Fruit fly (Drosophila melanogaster) whole organism, embryonic: ENCODE results near the gene CG15696.
A peak's percentile ranks its signal among the peaks of the same experiment; 100 is the strongest.

Source experiments
- ATbp ChIP-seq: fragments of 200-800 bp; sonication (Bioruptor generic); optimal IDR thresholded peaks from 2 replicates; lab custom pipeline; 2017; ENCODE audit warnings: missing biosample characterization, mild to moderate bottlenecking, missing genetic modification characterization, missing genetic modification reagents
- Aef1 ChIP-seq: fragments of 200-800 bp; sonication (Bioruptor generic); IDR thresholded peaks from 3 replicates; pipeline ENCODE4 v1.3.6; 2022; ENCODE audit warnings: missing biosample characterization, missing genetic modification characterization
- Awh ChIP-seq: fragments of 200-800 bp; sonication (Bioruptor generic); IDR thresholded peaks from 2 replicates; pipeline ENCODE4, ENCODE4 v1.3.6; 2022; ENCODE audit warnings: missing biosample characterization, missing genetic modification characterization
- BEAF-32 ChIP-seq: fragments of 200-800 bp; sonication (Bioruptor generic); optimal IDR thresholded peaks from 3 replicates; lab custom pipeline; 2017; ENCODE audit warnings: missing biosample characterization, missing genetic modification characterization, mild to moderate bottlenecking, moderate library complexity, missing genetic modification reagents
- Bgb ChIP-seq: fragments of 200-800 bp; sonication (Bioruptor generic); IDR thresholded peaks from 2 replicates; pipeline ENCODE4 v1.3.6; 2022; ENCODE audit warnings: missing biosample characterization, missing genetic modification characterization; ENCODE audit not compliant: partially characterized antibody
- CG10274 ChIP-seq: fragments of 200-800 bp; sonication (Bioruptor generic); optimal IDR thresholded peaks from 3 replicates; lab custom pipeline; 2017; ENCODE audit warnings: missing biosample characterization, mild to moderate bottlenecking, missing genetic modification characterization
- CG11398 ChIP-seq: fragments of 200-800 bp; sonication (Bioruptor generic); optimal IDR thresholded peaks from 2 replicates; lab custom pipeline; 2016; ENCODE audit warnings: missing biosample characterization, missing genetic modification characterization
- CG11723 ChIP-seq: fragments of 200-800 bp; sonication (Bioruptor generic); optimal IDR thresholded peaks from 2 replicates; lab custom pipeline; 2017; ENCODE audit warnings: missing biosample characterization, mild to moderate bottlenecking, missing genetic modification characterization
- CG1233 ChIP-seq: fragments of 200-800 bp; sonication (Bioruptor generic); optimal IDR thresholded peaks from 4 replicates; lab custom pipeline; 2018; ENCODE audit warnings: missing biosample characterization, mild to moderate bottlenecking, missing genetic modification characterization
- CG12744 ChIP-seq: fragments of 200-800 bp; sonication (Bioruptor generic); optimal IDR thresholded peaks from 2 replicates; lab custom pipeline; 2016; ENCODE audit warnings: missing biosample characterization, missing genetic modification characterization
- CG14710 ChIP-seq: fragments of 200-800 bp; sonication (Bioruptor generic); optimal IDR thresholded peaks from 3 replicates; lab custom pipeline; 2019; ENCODE audit warnings: missing biosample characterization, mild to moderate bottlenecking, missing genetic modification characterization, moderate library complexity
- CG15514 ChIP-seq: fragments of 200-800 bp; sonication (Bioruptor generic); optimal IDR thresholded peaks from 3 replicates; lab custom pipeline; 2017; ENCODE audit warnings: missing biosample characterization, missing genetic modification characterization, mild to moderate bottlenecking, moderate library complexity, missing genetic modification reagents
- CG15696 ChIP-seq: fragments of 200-800 bp; sonication (Bioruptor generic); optimal IDR thresholded peaks from 2 replicates; lab custom pipeline; 2019; ENCODE audit warnings: missing biosample characterization, mild to moderate bottlenecking, missing genetic modification characterization, moderate library complexity
- CG2712 ChIP-seq: fragments of 200-800 bp; optimal IDR thresholded peaks from 3 replicates; lab custom pipeline; 2019; ENCODE audit warnings: missing biosample characterization, mild to moderate bottlenecking, missing genetic modification characterization, moderate library complexity
- CG30020 ChIP-seq: fragments of 200-800 bp; optimal IDR thresholded peaks from 2 replicates; lab custom pipeline; 2019; ENCODE audit warnings: missing biosample characterization, mild to moderate bottlenecking, missing genetic modification characterization, moderate library complexity
- CG3065 ChIP-seq: fragments of 200-800 bp; sonication (Bioruptor generic); optimal IDR thresholded peaks from 2 replicates; lab custom pipeline; 2016; ENCODE audit warnings: missing biosample characterization, missing genetic modification characterization
- CG6272 ChIP-seq: fragments of 200-800 bp; sonication (Bioruptor generic); IDR thresholded peaks from 2 replicates; pipeline ENCODE4 v1.3.6; 2022; ENCODE audit warnings: missing biosample characterization, missing genetic modification characterization
- CG8924 ChIP-seq: fragments of 200-800 bp; optimal IDR thresholded peaks from 3 replicates; lab custom pipeline; 2019; ENCODE audit warnings: missing biosample characterization, mild to moderate bottlenecking, missing genetic modification characterization, moderate library complexity
- Dip3 ChIP-seq: fragments of 200-800 bp; sonication (Bioruptor generic); optimal IDR thresholded peaks from 3 replicates; lab custom pipeline; 2016; ENCODE audit warnings: missing biosample characterization, missing genetic modification characterization
- Eip74EF ChIP-seq, 2 experiments: fragments of 200-800 bp in 1 of 2; fragments of >200 bp in 1 of 2; sonication (Bioruptor generic) in 1 of 2; optimal IDR thresholded peaks; 2 replicates each; lab custom pipeline; 2017 to 2019; ENCODE audit warnings: missing biosample characterization in 2 of 2, missing genetic modification characterization in 2 of 2, mild to moderate bottlenecking in 1 of 2, moderate library complexity in 1 of 2
- Fer1 ChIP-seq: fragments of 200-800 bp; sonication (Bioruptor generic); optimal IDR thresholded peaks from 2 replicates; lab custom pipeline; 2017; ENCODE audit warnings: missing biosample characterization, mild to moderate bottlenecking, missing genetic modification characterization
- GATAe ChIP-seq: fragments of 200-800 bp; sonication (Bioruptor generic); conservative IDR thresholded peaks from 2 replicates; pipeline ENCODE4 v1.3.6; 2022; ENCODE audit warnings: missing biosample characterization, missing genetic modification characterization
- H15 ChIP-seq: fragments of 200-800 bp; sonication (Bioruptor generic); IDR thresholded peaks from 3 replicates; pipeline ENCODE4 v1.3.6; 2022; ENCODE audit warnings: missing biosample characterization, missing genetic modification characterization
- H2.0 ChIP-seq: fragments of 200-800 bp; sonication (Bioruptor generic); IDR thresholded peaks from 2 replicates; pipeline ENCODE4 v1.3.6; 2022; ENCODE audit warnings: missing biosample characterization, missing genetic modification characterization
- HLH3B ChIP-seq: fragments of 200-800 bp; sonication (Bioruptor generic); IDR thresholded peaks from 2 replicates; pipeline ENCODE4 v1.3.6; 2022; ENCODE audit warnings: missing biosample characterization, missing genetic modification characterization
- HLH4C ChIP-seq: fragments of 200-800 bp; sonication (Bioruptor generic); IDR thresholded peaks from 3 replicates; pipeline ENCODE4 v1.3.6; 2022; ENCODE audit warnings: missing biosample characterization, missing genetic modification characterization; ENCODE audit not compliant: partially characterized antibody
- Hey ChIP-seq: fragments of 200-800 bp; sonication (Bioruptor generic); optimal IDR thresholded peaks from 3 replicates; lab custom pipeline; 2018; ENCODE audit warnings: missing biosample characterization, mild to moderate bottlenecking, missing genetic modification characterization
- Myb ChIP-seq: fragments of 200-800 bp; sonication (Bioruptor generic); optimal IDR thresholded peaks from 2 replicates; lab custom pipeline; 2016; ENCODE audit warnings: missing biosample characterization, missing genetic modification characterization
- NFAT ChIP-seq: fragments of 200-800 bp; sonication (Bioruptor generic); IDR thresholded peaks from 2 replicates; pipeline ENCODE4 v1.3.6; 2022; ENCODE audit warnings: missing biosample characterization, missing genetic modification characterization
- chinmo ChIP-seq: fragments of 200-800 bp; sonication (Bioruptor generic); IDR thresholded peaks from 4 replicates; pipeline ENCODE4 v1.3.6; 2022; ENCODE audit warnings: missing biosample characterization, missing genetic modification characterization; ENCODE audit not compliant: partially characterized antibody
- da ChIP-seq: fragments of 200-800 bp; sonication (Bioruptor generic); optimal IDR thresholded peaks from 2 replicates; lab custom pipeline; 2016; ENCODE audit warnings: missing biosample characterization, missing genetic modification characterization
- dan ChIP-seq: fragments of 200-800 bp; sonication (Bioruptor generic); IDR thresholded peaks from 2 replicates; pipeline ENCODE4 v1.3.6; 2022; ENCODE audit warnings: missing biosample characterization, missing genetic modification characterization
- dm ChIP-seq: fragments of 200-800 bp; sonication (Bioruptor generic); optimal IDR thresholded peaks from 3 replicates; lab custom pipeline; 2016; ENCODE audit warnings: missing biosample characterization, missing genetic modification characterization
- ewg ChIP-seq: fragments of 200-800 bp; sonication (Bioruptor generic); optimal IDR thresholded peaks from 3 replicates; lab custom pipeline; 2017; ENCODE audit warnings: mild to moderate bottlenecking, missing biosample characterization, missing genetic modification reagents, missing genetic modification characterization
- grn ChIP-seq: fragments of 200-800 bp; sonication (Bioruptor generic); optimal IDR thresholded peaks from 3 replicates; lab custom pipeline; 2017; ENCODE audit warnings: missing biosample characterization, missing genetic modification characterization
- hb ChIP-seq: fragments of 200-800 bp; sonication (Bioruptor generic); IDR thresholded peaks from 3 replicates; pipeline ENCODE4 v1.3.6; 2022; ENCODE audit warnings: missing biosample characterization, missing genetic modification characterization; ENCODE audit not compliant: partially characterized antibody
- lab ChIP-seq: fragments of 200-800 bp; sonication (Bioruptor generic); optimal IDR thresholded peaks from 3 replicates; lab custom pipeline; 2017; ENCODE audit warnings: missing biosample characterization, missing genetic modification characterization, mild to moderate bottlenecking, moderate library complexity, missing genetic modification reagents
- lbe ChIP-seq: fragments of 200-800 bp; sonication (Bioruptor generic); optimal IDR thresholded peaks from 2 replicates; lab custom pipeline; 2016; ENCODE audit warnings: missing biosample characterization, mild to moderate bottlenecking, missing genetic modification characterization
- pzg ChIP-seq: fragments of 200-800 bp; sonication (Bioruptor generic); optimal IDR thresholded peaks from 3 replicates; lab custom pipeline; 2018; ENCODE audit warnings: missing biosample characterization, mild to moderate bottlenecking, missing genetic modification characterization, moderate library complexity
- repo ChIP-seq: fragments of 200-800 bp; sonication (Bioruptor generic); optimal IDR thresholded peaks from 2 replicates; lab custom pipeline; 2016; ENCODE audit warnings: missing biosample characterization, missing genetic modification characterization
- run ChIP-seq: fragments of 200-800 bp; sonication (Bioruptor generic); optimal IDR thresholded peaks from 3 replicates; lab custom pipeline; 2018; ENCODE audit warnings: missing biosample characterization, mild to moderate bottlenecking, missing genetic modification characterization
- scrt ChIP-seq: fragments of 200-800 bp; sonication (Bioruptor generic); optimal IDR thresholded peaks from 2 replicates; lab custom pipeline; 2018; ENCODE audit warnings: missing biosample characterization, mild to moderate bottlenecking, missing genetic modification characterization, moderate library complexity
- seq ChIP-seq: fragments of 200-800 bp; sonication (Bioruptor generic); IDR thresholded peaks from 2 replicates; pipeline ENCODE4 v1.3.6; 2022; ENCODE audit warnings: missing biosample characterization, missing genetic modification characterization
- zen ChIP-seq: fragments of 200-800 bp; sonication (Bioruptor generic); optimal IDR thresholded peaks from 3 replicates; lab custom pipeline; 2018; ENCODE audit warnings: missing biosample characterization, mild to moderate bottlenecking, missing genetic modification characterization, moderate library complexity
- zen2 ChIP-seq: fragments of 200-800 bp; sonication (Bioruptor generic); IDR thresholded peaks from 3 replicates; pipeline ENCODE4 v1.3.6; 2022; ENCODE audit warnings: missing biosample characterization, missing genetic modification characterization; ENCODE audit not compliant: partially characterized antibody
- zfh1 ChIP-seq: fragments of 200-800 bp; sonication (Bioruptor generic); IDR thresholded peaks from 3 replicates; pipeline ENCODE4 v1.3.6; 2022; ENCODE audit warnings: missing biosample characterization, missing genetic modification characterization

CG15696 gene

dm6 chr3R:20850395-20851039 lies 3.6 kb downstream of the CG15696 start, which contains the start of gene RpS30 (continued):
- peak; percentile 80 for TF ChIP-seq CG14710 (tag; lab: Kevin White, UChicago)
- TF ChIP-seq CG2712 (tag; lab: Kevin White, UChicago): peak; percentile 71
- no peak for TF ChIP-seq GATAe
- TF ChIP-seq CG1233: peak; percentile 16
- TF ChIP-seq CG3065 (GFP tag; lab: Kevin White, UChicago): no peak
- no peak for TF ChIP-seq run (tag; lab: Kevin White, UChicago)
- peak; percentile 15 for TF ChIP-seq CG11398 (GFP tag; lab: Kevin White, UChicago)
- peak; percentile 87 for TF ChIP-seq zen2 (GFP tag; lab: Robert Waterston, UW)
- TF ChIP-seq Fer1: peak; percentile 59
- TF ChIP-seq dm (GFP tag; lab: Kevin White, UChicago): peak; percentile 91
- no peak for TF ChIP-seq ATbp (GFP tag; lab: Kevin White, UChicago)
- TF ChIP-seq BEAF-32 (GFP tag; lab: Kevin White, UChicago): peak; percentile 98
- peak; percentile 46 for TF ChIP-seq CG8924 (tag; lab: Kevin White, UChicago)
- peak; percentile 58 for TF ChIP-seq lab (GFP tag; lab: Kevin White, UChicago)
- peak; percentile 69 for TF ChIP-seq Hey (tag; lab: Kevin White, UChicago)
- peak; percentile 55 for TF ChIP-seq CG30020 (tag; lab: Kevin White, UChicago)
- peak; percentile 64 for TF ChIP-seq zen (tag; lab: Kevin White, UChicago)
- TF ChIP-seq repo (GFP tag; lab: Kevin White, UChicago): peak; percentile 4
- TF ChIP-seq hb (GFP tag; lab: Robert Waterston, UW): peak; percentile 96
- TF ChIP-seq Dip3 (GFP tag; lab: Kevin White, UChicago): peak; percentile 23
- peak; percentile 98 for TF ChIP-seq Myb
- TF ChIP-seq H2.0 (GFP tag; lab: Robert Waterston, UW): no peak

dm6 chr3R:20859845-20860244 lies 13.0 kb downstream of the CG15696 start, which contains the start of gene Ir93a:
Gene Ir93a, minus strand, starts transcription at chr3R:20859945.
- no peak for TF ChIP-seq da (GFP tag; lab: Kevin White, UChicago)
- no peak for TF ChIP-seq CG6272 (GFP tag; lab: Robert Waterston, UW)
- TF ChIP-seq dan (GFP tag; lab: Robert Waterston, UW): no peak
- no peak for TF ChIP-seq CG3065 (GFP tag; lab: Kevin White, UChicago)
- no peak for TF ChIP-seq CG11723 (GFP tag; lab: Kevin White, UChicago)
- TF ChIP-seq Bgb (GFP tag; lab: Robert Waterston, UW): no peak
- TF ChIP-seq CG10274 (GFP tag; lab: Kevin White, UChicago): no peak
- no peak for TF ChIP-seq CG12744 (GFP tag; lab: Kevin White, UChicago)
- no peak for TF ChIP-seq HLH3B
- TF ChIP-seq CG15696: no peak
- TF ChIP-seq, all 482 proteins: peak for 0

- TF ChIP-seq Awh (GFP tag; lab: Robert Waterston, UW) (no peak), H15 (GFP tag; lab: Robert Waterston, UW) (0 out of 3 replicates have a peak, but pooled peaks have one; percentile 18), ewg (peak; percentile 100), seq (peak; percentile 42; the same call in 1 of the 2 replicates), Hey (tag; lab: Kevin White, UChicago) (no peak), grn (GFP tag; lab: Kevin White, UChicago) (no peak), CG15514 (GFP tag; lab: Kevin White, UChicago) (peak; percentile 88), Eip74EF (GFP tag; optimal IDR thresholded peaks at IDR 0.05; lab: Kevin White, UChicago) (no peak), pzg (GFP tag; lab: Kevin White, UChicago) (peak; percentile 43), scrt (GFP tag; lab: Kevin White, UChicago) (peak; percentile 87), chinmo (GFP tag; lab: Robert Waterston, UW) (no peak), HLH4C (GFP tag; lab: Robert Waterston, UW) (no peak), NFAT (GFP tag; lab: Robert Waterston, UW) (0 out of 2 replicates have a peak, but pooled peaks have one; percentile 14), Aef1 (GFP tag; lab: Robert Waterston, UW) (no peak), CG2712 (tag; lab: Kevin White, UChicago) (no peak), zfh1 (GFP tag; lab: Robert Waterston, UW) (no peak), lbe (GFP tag; lab: Kevin White, UChicago) (no peak)
Observed at dm6 chr3R:20866204-20866603, 19.3 kb downstream of the CG15696 start, which contains the start of gene KaiR1D. Gene KaiR1D, minus strand, starts transcription at chr3R:20866231.
